Fruit fly (Drosophila melanogaster) whole organism, embryonic: ENCODE results near the gene msd1.

Source experiments
- BEAF-32 ChIP-seq: fragments of 200-800 bp; sonication (Bioruptor generic); optimal IDR thresholded peaks from 3 replicates; lab custom pipeline; 2017; ENCODE audit warnings: missing biosample characterization, missing genetic modification characterization, mild to moderate bottlenecking, moderate library complexity, missing genetic modification reagents
- CG11247 ChIP-seq: fragments of 200-800 bp; sonication (Bioruptor generic); IDR thresholded peaks from 2 replicates; pipeline ENCODE4 v1.3.6; 2022; ENCODE audit warnings: missing biosample characterization, missing genetic modification characterization
- CG11504 ChIP-seq: fragments of 200-800 bp; sonication (Bioruptor generic); optimal IDR thresholded peaks from 3 replicates; lab custom pipeline; 2019; ENCODE audit warnings: missing biosample characterization, mild to moderate bottlenecking, missing genetic modification characterization, moderate library complexity
- CG12104 ChIP-seq: fragments of 200-800 bp; sonication (Bioruptor generic); optimal IDR thresholded peaks from 3 replicates; lab custom pipeline; 2016; ENCODE audit warnings: missing biosample characterization, missing genetic modification characterization
- CG12391 ChIP-seq: fragments of 200-800 bp; sonication (Bioruptor generic); optimal IDR thresholded peaks from 3 replicates; lab custom pipeline; 2018; ENCODE audit warnings: missing biosample characterization, mild to moderate bottlenecking, missing genetic modification characterization, moderate library complexity
- CG15514 ChIP-seq: fragments of 200-800 bp; sonication (Bioruptor generic); optimal IDR thresholded peaks from 3 replicates; lab custom pipeline; 2017; ENCODE audit warnings: missing biosample characterization, missing genetic modification characterization, mild to moderate bottlenecking, moderate library complexity, missing genetic modification reagents
- CG1603 ChIP-seq: fragments of 200-800 bp; sonication (Bioruptor generic); optimal IDR thresholded peaks from 2 replicates; lab custom pipeline; 2019; ENCODE audit warnings: missing biosample characterization, mild to moderate bottlenecking, missing genetic modification characterization, moderate library complexity
- CG1647 ChIP-seq: fragments of 200-800 bp; sonication (Bioruptor generic); optimal IDR thresholded peaks from 3 replicates; lab custom pipeline; 2016; ENCODE audit warnings: missing biosample characterization, missing genetic modification characterization
- CG17385 ChIP-seq: fragments of 200-800 bp; sonication (Bioruptor generic); optimal IDR thresholded peaks from 3 replicates; lab custom pipeline; 2018; ENCODE audit warnings: missing biosample characterization, mild to moderate bottlenecking, missing genetic modification characterization
- CG17568 ChIP-seq: fragments of 200-800 bp; sonication (Bioruptor generic); optimal IDR thresholded peaks from 2 replicates; lab custom pipeline; 2018; ENCODE audit warnings: missing biosample characterization, mild to moderate bottlenecking, missing genetic modification characterization, moderate library complexity
- CG17802 ChIP-seq: fragments of 200-800 bp; sonication (Bioruptor generic); optimal IDR thresholded peaks from 2 replicates; lab custom pipeline; 2018; ENCODE audit warnings: missing biosample characterization, mild to moderate bottlenecking, missing genetic modification characterization, moderate library complexity
- CG2678 ChIP-seq: fragments of 200-800 bp; sonication (Bioruptor generic); optimal IDR thresholded peaks from 3 replicates; lab custom pipeline; 2019; ENCODE audit warnings: missing biosample characterization, mild to moderate bottlenecking, missing genetic modification characterization, moderate library complexity
- CG2712 ChIP-seq: fragments of 200-800 bp; optimal IDR thresholded peaks from 3 replicates; lab custom pipeline; 2019; ENCODE audit warnings: missing biosample characterization, mild to moderate bottlenecking, missing genetic modification characterization, moderate library complexity
- CG30020 ChIP-seq: fragments of 200-800 bp; optimal IDR thresholded peaks from 2 replicates; lab custom pipeline; 2019; ENCODE audit warnings: missing biosample characterization, mild to moderate bottlenecking, missing genetic modification characterization, moderate library complexity
- CG33213 ChIP-seq: fragments of 200-800 bp; sonication (Bioruptor generic); optimal IDR thresholded peaks from 3 replicates; lab custom pipeline; 2016; ENCODE audit warnings: missing biosample characterization, missing genetic modification characterization
- CG5180 ChIP-seq: fragments of 200-800 bp; sonication (Bioruptor generic); optimal IDR thresholded peaks from 3 replicates; lab custom pipeline; 2017; ENCODE audit warnings: missing biosample characterization, missing genetic modification characterization, mild to moderate bottlenecking, moderate library complexity, missing genetic modification reagents
- CG6689 ChIP-seq: fragments of 200-800 bp; sonication (Bioruptor generic); IDR thresholded peaks from 2 replicates; pipeline ENCODE4 v1.3.6; 2022; ENCODE audit warnings: missing biosample characterization, missing genetic modification characterization
- CG7928 ChIP-seq: fragments of 200-800 bp; sonication (Bioruptor generic); optimal IDR thresholded peaks from 2 replicates; lab custom pipeline; 2017; ENCODE audit warnings: missing biosample characterization, mild to moderate bottlenecking, missing genetic modification characterization
- CG7963 ChIP-seq: fragments of 200-800 bp; sonication (Bioruptor generic); IDR thresholded peaks from 3 replicates; pipeline ENCODE4 v1.3.6; 2022; ENCODE audit warnings: missing biosample characterization, missing genetic modification characterization; ENCODE audit not compliant: partially characterized antibody
- CG8944 ChIP-seq: fragments of 200-800 bp; sonication (Bioruptor generic); optimal IDR thresholded peaks from 3 replicates; lab custom pipeline; 2016; ENCODE audit warnings: missing biosample characterization, missing genetic modification characterization
- CG9876 ChIP-seq: fragments of 200-800 bp; sonication (Bioruptor generic); optimal IDR thresholded peaks from 2 replicates; lab custom pipeline; 2016; ENCODE audit warnings: missing biosample characterization, missing genetic modification characterization
- Camta ChIP-seq: fragments of 200-800 bp; sonication (Bioruptor generic); optimal IDR thresholded peaks from 2 replicates; lab custom pipeline; 2016; ENCODE audit warnings: missing biosample characterization, missing genetic modification characterization
- Dp ChIP-seq: fragments of 200-800 bp; sonication (Bioruptor generic); optimal IDR thresholded peaks from 2 replicates; lab custom pipeline; 2018; ENCODE audit warnings: missing biosample characterization, mild to moderate bottlenecking, missing genetic modification characterization, moderate library complexity
- Drgx ChIP-seq: fragments of 200-800 bp; sonication (Bioruptor generic); IDR thresholded peaks from 2 replicates; pipeline ENCODE4 v1.3.6; 2022; ENCODE audit warnings: missing biosample characterization, missing genetic modification characterization
- Elba2 ChIP-seq: fragments of 200-800 bp; sonication (Bioruptor generic); optimal IDR thresholded peaks from 3 replicates; lab custom pipeline; 2016; ENCODE audit warnings: missing biosample characterization, missing genetic modification characterization
- Hmx ChIP-seq: fragments of 200-800 bp; sonication (Bioruptor generic); optimal IDR thresholded peaks from 2 replicates; lab custom pipeline; 2016; ENCODE audit warnings: missing biosample characterization, missing genetic modification characterization
- Optix ChIP-seq: fragments of 200-800 bp; sonication (Bioruptor generic); IDR thresholded peaks from 3 replicates; pipeline ENCODE4 v1.3.6; 2022; ENCODE audit warnings: missing biosample characterization, missing genetic modification characterization
- Ravus ChIP-seq: fragments of 200-800 bp; sonication (Bioruptor generic); IDR thresholded peaks from 2 replicates; pipeline ENCODE4 v1.3.6; 2022; ENCODE audit warnings: missing biosample characterization, missing genetic modification characterization
- Scr ChIP-seq: fragments of 200-800 bp; sonication (Bioruptor generic); IDR thresholded peaks from 2 replicates; pipeline ENCODE4 v1.3.6; 2022; ENCODE audit warnings: missing biosample characterization, missing genetic modification characterization; ENCODE audit not compliant: partially characterized antibody
- Side ChIP-seq: fragments of 200-800 bp; sonication (Bioruptor generic); optimal IDR thresholded peaks from 2 replicates; lab custom pipeline; 2016; ENCODE audit warnings: missing biosample characterization, missing genetic modification characterization
- abd-A ChIP-seq: fragments of 200-800 bp; sonication (Bioruptor generic); optimal IDR thresholded peaks from 3 replicates; lab custom pipeline; 2019; ENCODE audit warnings: missing biosample characterization, mild to moderate bottlenecking, missing genetic modification characterization, moderate library complexity
- caup ChIP-seq: fragments of 200-800 bp; sonication (Bioruptor generic); optimal IDR thresholded peaks from 3 replicates; lab custom pipeline; 2017; ENCODE audit warnings: missing biosample characterization, mild to moderate bottlenecking, missing genetic modification characterization, moderate library complexity; ENCODE audit not compliant: severe bottlenecking
- crp ChIP-seq, 2 experiments: fragments of 200-800 bp; sonication (Bioruptor generic); optimal IDR thresholded peaks; 2 replicates in 1 of 2; 3 replicates in 1 of 2; lab custom pipeline; 2017; ENCODE audit warnings: missing biosample characterization in 2 of 2, missing genetic modification characterization in 2 of 2, mild to moderate bottlenecking in 1 of 2, moderate library complexity in 1 of 2
- en ChIP-seq: fragments of 200-800 bp; sonication (Bioruptor generic); optimal IDR thresholded peaks from 2 replicates; lab custom pipeline; 2016; ENCODE audit warnings: missing biosample characterization, missing genetic modification characterization
- eyg ChIP-seq: fragments of 200-800 bp; sonication (Bioruptor generic); optimal IDR thresholded peaks from 3 replicates; lab custom pipeline; 2016; ENCODE audit warnings: missing biosample characterization, missing genetic modification characterization
- gfzf ChIP-seq: fragments of 200-800 bp; sonication (Bioruptor generic); optimal IDR thresholded peaks from 2 replicates; lab custom pipeline; 2016; ENCODE audit warnings: missing biosample characterization, mild to moderate bottlenecking, missing genetic modification characterization, moderate library complexity
- knrl ChIP-seq: fragments of 200-800 bp; sonication (Bioruptor generic); IDR thresholded peaks from 3 replicates; pipeline ENCODE4 v1.3.6; 2022; ENCODE audit warnings: missing biosample characterization, missing genetic modification characterization; ENCODE audit not compliant: partially characterized antibody
- lab ChIP-seq: fragments of 200-800 bp; sonication (Bioruptor generic); optimal IDR thresholded peaks from 3 replicates; lab custom pipeline; 2017; ENCODE audit warnings: missing biosample characterization, missing genetic modification characterization, mild to moderate bottlenecking, moderate library complexity, missing genetic modification reagents
- maf-S ChIP-seq: fragments of 200-800 bp; sonication (Bioruptor generic); optimal IDR thresholded peaks from 2 replicates; lab custom pipeline; 2016; ENCODE audit warnings: missing biosample characterization, missing genetic modification characterization
- mam ChIP-seq: fragments of 200-800 bp; sonication (Bioruptor generic); optimal IDR thresholded peaks from 3 replicates; lab custom pipeline; 2016; ENCODE audit warnings: missing biosample characterization, missing genetic modification characterization
- scrt ChIP-seq: fragments of 200-800 bp; sonication (Bioruptor generic); optimal IDR thresholded peaks from 2 replicates; lab custom pipeline; 2018; ENCODE audit warnings: missing biosample characterization, mild to moderate bottlenecking, missing genetic modification characterization, moderate library complexity
- slp2 ChIP-seq: fragments of 200-800 bp; sonication (Bioruptor generic); optimal IDR thresholded peaks from 2 replicates; lab custom pipeline; 2016; ENCODE audit warnings: missing biosample characterization, missing genetic modification characterization
- ssp ChIP-seq: fragments of 200-800 bp; sonication (Bioruptor generic); IDR thresholded peaks from 2 replicates; pipeline ENCODE4 v1.3.6; 2022; ENCODE audit warnings: missing biosample characterization, missing genetic modification characterization
- tx ChIP-seq: fragments of 200-800 bp; sonication (Bioruptor generic); optimal IDR thresholded peaks from 2 replicates; lab custom pipeline; 2016; ENCODE audit warnings: missing biosample characterization, missing genetic modification characterization
- vnd ChIP-seq: fragments of 200-800 bp; sonication (Bioruptor generic); IDR thresholded peaks from 3 replicates; pipeline ENCODE4 v1.3.6; 2022; ENCODE audit warnings: missing biosample characterization, missing genetic modification characterization; ENCODE audit not compliant: partially characterized antibody
- wdn ChIP-seq: fragments of 200-800 bp; sonication (Bioruptor generic); IDR thresholded peaks from 2 replicates; pipeline ENCODE4 v1.3.6; 2022; ENCODE audit warnings: missing biosample characterization, missing genetic modification characterization
- z ChIP-seq: fragments of 200-800 bp; sonication (Bioruptor generic); IDR thresholded peaks from 3 replicates; pipeline ENCODE4 v1.3.6; 2022; ENCODE audit warnings: missing biosample characterization, missing genetic modification characterization

Gene msd1

dm6 chr3L:1349942-1350923, 18.7 kb downstream of the msd1 start (continued):
- peak; percentile 32 for TF ChIP-seq Dp (GFP tag; lab: Kevin White, UChicago)
- no peak for TF ChIP-seq en (GFP tag; lab: Kevin White, UChicago)
- no peak for TF ChIP-seq abd-A
- peak; percentile 97 for TF ChIP-seq vnd (GFP tag; lab: Robert Waterston, UW)
- TF ChIP-seq CG7963 (GFP tag; lab: Robert Waterston, UW), result peak; percentile 97
- TF ChIP-seq CG33213 (GFP tag; lab: Kevin White, UChicago), result peak; percentile 21
- peak; percentile 71 for TF ChIP-seq CG12391 (tag; lab: Kevin White, UChicago)
- TF ChIP-seq tx (GFP tag; lab: Kevin White, UChicago), result peak; percentile 34
- TF ChIP-seq CG2678 (tag; lab: Kevin White, UChicago), result peak; percentile 53
- TF ChIP-seq CG2712 (tag; lab: Kevin White, UChicago), result peak; percentile 59
- TF ChIP-seq maf-S, result peak; percentile 35
- peak; percentile 12 for TF ChIP-seq Hmx (GFP tag; lab: Kevin White, UChicago)
- TF ChIP-seq CG9876 (GFP tag; lab: Kevin White, UChicago), result no peak
- TF ChIP-seq CG5180, result no peak
- peak; percentile 44 for TF ChIP-seq lab
- peak; percentile 98 for TF ChIP-seq BEAF-32 (GFP tag; lab: Kevin White, UChicago)
- TF ChIP-seq Side (GFP tag; lab: Kevin White, UChicago), result peak; percentile 9
- peak; percentile 53 for TF ChIP-seq CG30020
- TF ChIP-seq CG7928 (GFP tag; lab: Kevin White, UChicago), result no peak
- TF ChIP-seq slp2, result peak; percentile 7
- no peak for TF ChIP-seq CG1647 (GFP tag; lab: Kevin White, UChicago)
- peak; percentile 98 for TF ChIP-seq Scr (GFP tag; lab: Robert Waterston, UW)
- TF ChIP-seq z (GFP tag; lab: Robert Waterston, UW), result no peak
- TF ChIP-seq caup (GFP tag; lab: Kevin White, UChicago), result peak; percentile 11
- TF ChIP-seq CG6689 (GFP tag; lab: Robert Waterston, UW), result peak; percentile 29; the same call in 1 of the 2 replicates
- TF ChIP-seq CG17802, result no peak
- TF ChIP-seq Elba2, result no peak
- TF ChIP-seq CG17385 (GFP tag; lab: Kevin White, UChicago), result no peak
- peak; percentile 15 for TF ChIP-seq scrt (GFP tag; lab: Kevin White, UChicago)
- TF ChIP-seq CG1603 (tag; lab: Kevin White, UChicago), result peak; percentile 74
- TF ChIP-seq gfzf (GFP tag; lab: Kevin White, UChicago), result peak; percentile 59
- no peak for TF ChIP-seq wdn (GFP tag; lab: Robert Waterston, UW)
- TF ChIP-seq crp (GFP tag; optimal IDR thresholded peaks at IDR 0.05; lab: Kevin White, UChicago), result no peak
- TF ChIP-seq CG8944, result peak; percentile 33
- no peak for TF ChIP-seq Drgx
- TF ChIP-seq CG11504 (tag; lab: Kevin White, UChicago), result peak; percentile 48
- TF ChIP-seq CG12104, result peak; percentile 23
- no peak for TF ChIP-seq CG11247 (GFP tag; lab: Robert Waterston, UW)
- TF ChIP-seq CG17568 (GFP tag; lab: Kevin White, UChicago), result no peak
- TF ChIP-seq Ravus (GFP tag; lab: Robert Waterston, UW), result no peak
- TF ChIP-seq knrl (GFP tag; lab: Robert Waterston, UW), result peak; percentile 98
- no peak for TF ChIP-seq eyg
- TF ChIP-seq Optix, result no peak
- peak; percentile 38 for TF ChIP-seq Camta
- peak; percentile 21; the same call in 1 of the 2 replicates for TF ChIP-seq ssp
- peak; percentile 69 for TF ChIP-seq CG15514 (GFP tag; lab: Kevin White, UChicago)
- TF ChIP-seq mam (GFP tag; lab: Kevin White, UChicago), result peak; percentile 44
